Worm (Caenorhabditis elegans) whole organism, L1 larva: ENCODE data around the gene rdy-2.

Experiments
- C16A3.4 ChIP-seq: fragments of 150-350 bp; optimal IDR thresholded peaks from 2 replicates; lab custom pipeline; 2014; ENCODE audit warnings: missing biosample characterization, missing genetic modification characterization
- ama-1 ChIP-seq: fragments of 150-350 bp; optimal IDR thresholded peaks from 2 replicates; lab custom pipeline; 2014
- ceh-8 ChIP-seq: fragments of 200-800 bp; sonication (Bioruptor generic); optimal IDR thresholded peaks from 2 replicates; lab custom pipeline; 2018; ENCODE audit warnings: mild to moderate bottlenecking, missing genetic modification characterization, moderate library complexity, missing compliant biosample characterization
- ceh-82 ChIP-seq, 3 experiments: fragments of 150-350 bp in 1 of 3; sonication (generic microtip) in 2 of 3; optimal IDR thresholded peaks; 2 replicates each; lab custom pipeline; 2014 to 2017; ENCODE audit warnings: missing biosample characterization in 3 of 3, missing genetic modification characterization in 3 of 3
- lsy-2 ChIP-seq, 2 experiments: fragments of 150-350 bp; optimal IDR thresholded peaks; 2 replicates each; lab custom pipeline; 2014; ENCODE audit warnings: missing biosample characterization in 2 of 2, missing genetic modification characterization in 2 of 2
- xbp-1 ChIP-seq: sonication (generic microtip); optimal IDR thresholded peaks from 2 replicates; lab custom pipeline; 2016; ENCODE audit warnings: missing genetic modification characterization, missing compliant biosample characterization

- TF ChIP-seq xbp-1 (tag; lab: Kevin White, UChicago) (no peak), lsy-2 (tag; optimal IDR thresholded peaks at IDR 0.05; lab: Kevin White, UChicago) (no peak), ceh-82 (tag; optimal IDR thresholded peaks at IDR 0.05; lab: Kevin White, UChicago) (no peak), ceh-8 (no peak), C16A3.4 (tag; lab: Kevin White, UChicago) (no peak), ama-1 (lab: Kevin White, UChicago) (no peak)
Observed at ce11 chrV:13559978-13560377, 40.8 kb downstream of the rdy-2 start, which contains the start of gene C56A3.8.
